Fruit fly (Drosophila melanogaster): ENCODE measurements around the gene CG14309.

DNA sequence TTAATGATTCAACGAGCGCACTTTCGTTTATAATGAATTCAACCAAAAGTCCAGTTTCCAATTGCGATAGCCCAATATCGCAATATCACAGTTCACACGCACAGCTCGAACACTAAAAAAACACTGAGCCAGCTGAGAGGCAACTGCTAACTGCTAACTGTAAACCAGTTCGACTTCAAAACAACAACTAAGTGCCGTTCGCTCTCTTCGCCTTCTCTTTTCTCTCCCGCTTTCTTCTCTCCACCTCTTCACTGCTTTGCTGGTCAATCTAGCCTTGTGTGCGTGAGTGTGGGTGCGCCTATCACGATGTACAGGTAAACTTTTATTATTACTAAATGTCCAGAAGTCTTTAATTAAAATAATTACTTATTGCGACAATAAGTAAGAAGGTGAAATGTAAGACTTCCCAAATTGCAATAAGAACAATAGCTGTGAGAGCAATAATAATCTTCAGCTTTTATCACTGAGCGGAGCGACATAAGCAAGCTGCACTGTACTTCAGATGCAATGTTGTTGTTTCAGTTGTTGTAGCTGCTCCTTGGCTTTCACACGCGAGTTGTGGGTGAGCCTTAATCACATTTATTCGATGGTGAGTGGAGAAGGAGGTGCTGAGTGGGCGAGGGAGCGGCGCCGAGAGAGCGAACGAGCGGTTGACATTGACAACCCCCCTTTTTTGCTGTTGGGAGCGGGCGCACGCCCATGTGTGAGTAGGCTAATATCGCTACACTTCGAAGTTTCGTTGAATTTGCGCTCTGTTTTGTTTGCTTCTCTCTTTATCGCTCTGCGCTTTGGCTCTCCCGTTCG is 12.1 kb upstream of the CG14309 start, which contains the start of gene Vti1b:
- no peak for TF ChIP-seq Myc (optimal IDR thresholded peaks at IDR 0.05)
- TF ChIP-seq h (optimal IDR thresholded peaks at IDR 0.05), result no peak
